Fruit fly (Drosophila melanogaster) whole organism, embryonic: ENCODE measurements around the gene cbt.

Experiments
- Aef1 ChIP-seq: fragments of 200-800 bp; sonication (Bioruptor generic); IDR thresholded peaks from 3 replicates; pipeline ENCODE4 v1.3.6; 2022; ENCODE audit warnings: missing biosample characterization, missing genetic modification characterization
- B-H1 ChIP-seq: fragments of 200-800 bp; sonication (Bioruptor generic); IDR thresholded peaks from 3 replicates; pipeline ENCODE4 v1.3.6; 2022; ENCODE audit warnings: missing biosample characterization, missing genetic modification characterization
- C15 ChIP-seq: fragments of 200-800 bp; sonication (Bioruptor generic); IDR thresholded peaks from 3 replicates; pipeline ENCODE4 v1.3.6; 2022; ENCODE audit warnings: missing biosample characterization, missing genetic modification characterization
- CG12769 ChIP-seq: fragments of 200-800 bp; sonication (Bioruptor generic); optimal IDR thresholded peaks from 2 replicates; lab custom pipeline; 2019; ENCODE audit warnings: missing biosample characterization, mild to moderate bottlenecking, missing genetic modification characterization, moderate library complexity
- CG13296 ChIP-seq: fragments of 200-800 bp; sonication (Bioruptor generic); optimal IDR thresholded peaks from 3 replicates; lab custom pipeline; 2018; ENCODE audit warnings: missing biosample characterization, mild to moderate bottlenecking, missing genetic modification characterization
- CG14050 ChIP-seq: fragments of 200-800 bp; sonication (Bioruptor generic); IDR thresholded peaks from 3 replicates; pipeline ENCODE4 v1.3.6; 2022; ENCODE audit warnings: missing biosample characterization, missing genetic modification characterization
- CG15479 ChIP-seq: fragments of 200-800 bp; sonication (Bioruptor generic); optimal IDR thresholded peaks from 3 replicates; lab custom pipeline; 2019; ENCODE audit warnings: missing biosample characterization, mild to moderate bottlenecking, missing genetic modification characterization, moderate library complexity
- CG15514 ChIP-seq: fragments of 200-800 bp; sonication (Bioruptor generic); optimal IDR thresholded peaks from 3 replicates; lab custom pipeline; 2017; ENCODE audit warnings: missing biosample characterization, missing genetic modification characterization, mild to moderate bottlenecking, moderate library complexity, missing genetic modification reagents
- CG16779 ChIP-seq: fragments of 200-800 bp; sonication (Bioruptor generic); IDR thresholded peaks from 2 replicates; pipeline ENCODE4 v1.3.6; 2022; ENCODE audit warnings: missing biosample characterization, missing genetic modification characterization
- CG17361 ChIP-seq: fragments of 200-800 bp; sonication (Bioruptor generic); IDR thresholded peaks from 3 replicates; pipeline ENCODE4 v1.3.6; 2022; ENCODE audit warnings: missing biosample characterization, missing genetic modification characterization
- CG17385 ChIP-seq: fragments of 200-800 bp; sonication (Bioruptor generic); optimal IDR thresholded peaks from 3 replicates; lab custom pipeline; 2018; ENCODE audit warnings: missing biosample characterization, mild to moderate bottlenecking, missing genetic modification characterization
- CG18619 ChIP-seq: fragments of 200-800 bp; sonication (Bioruptor generic); optimal IDR thresholded peaks from 3 replicates; lab custom pipeline; 2017; ENCODE audit warnings: missing biosample characterization, mild to moderate bottlenecking, missing genetic modification characterization
- CG2199 ChIP-seq: fragments of 200-800 bp; sonication (Bioruptor generic); IDR thresholded peaks from 3 replicates; pipeline ENCODE4 v1.3.6; 2022; ENCODE audit warnings: missing biosample characterization, missing genetic modification characterization
- CG2678 ChIP-seq: fragments of 200-800 bp; sonication (Bioruptor generic); optimal IDR thresholded peaks from 3 replicates; lab custom pipeline; 2019; ENCODE audit warnings: missing biosample characterization, mild to moderate bottlenecking, missing genetic modification characterization, moderate library complexity
- CG3065 ChIP-seq: fragments of 200-800 bp; sonication (Bioruptor generic); optimal IDR thresholded peaks from 2 replicates; lab custom pipeline; 2016; ENCODE audit warnings: missing biosample characterization, missing genetic modification characterization
- CG42726 ChIP-seq: fragments of 200-800 bp; sonication (Bioruptor generic); IDR thresholded peaks from 2 replicates; pipeline ENCODE4 v1.3.6; 2022; ENCODE audit warnings: missing biosample characterization, missing genetic modification characterization; ENCODE audit not compliant: partially characterized antibody
- CG4424 ChIP-seq: fragments of 200-800 bp; sonication (Bioruptor generic); optimal IDR thresholded peaks from 3 replicates; lab custom pipeline; 2016; ENCODE audit warnings: missing biosample characterization, missing genetic modification characterization
- CG5245 ChIP-seq: fragments of 200-800 bp; sonication (Bioruptor generic); optimal IDR thresholded peaks from 3 replicates; lab custom pipeline; 2016; ENCODE audit warnings: missing biosample characterization, missing genetic modification characterization
- CG5953 ChIP-seq: fragments of 200-800 bp; sonication (Bioruptor generic); IDR thresholded peaks from 2 replicates; pipeline ENCODE4 v1.3.6; 2022; ENCODE audit warnings: missing biosample characterization, missing genetic modification characterization
- CG6254 ChIP-seq: fragments of 200-800 bp; sonication (Bioruptor generic); optimal IDR thresholded peaks from 3 replicates; lab custom pipeline; 2017; ENCODE audit warnings: mild to moderate bottlenecking, missing biosample characterization, missing genetic modification reagents, missing genetic modification characterization
- CG6689 ChIP-seq: fragments of 200-800 bp; sonication (Bioruptor generic); IDR thresholded peaks from 2 replicates; pipeline ENCODE4 v1.3.6; 2022; ENCODE audit warnings: missing biosample characterization, missing genetic modification characterization
- CG7357 ChIP-seq: fragments of 200-800 bp; sonication (Bioruptor generic); IDR thresholded peaks from 3 replicates; pipeline ENCODE4 v1.3.6; 2022; ENCODE audit warnings: missing biosample characterization, missing genetic modification characterization
- CG7928 ChIP-seq: fragments of 200-800 bp; sonication (Bioruptor generic); optimal IDR thresholded peaks from 2 replicates; lab custom pipeline; 2017; ENCODE audit warnings: missing biosample characterization, mild to moderate bottlenecking, missing genetic modification characterization
- CG9215 ChIP-seq: fragments of 200-800 bp; sonication (Bioruptor generic); IDR thresholded peaks from 2 replicates; pipeline ENCODE4 v1.3.6; 2022; ENCODE audit warnings: missing biosample characterization, missing genetic modification characterization
- CG9437 ChIP-seq: fragments of 200-800 bp; sonication (Bioruptor generic); optimal IDR thresholded peaks from 2 replicates; lab custom pipeline; 2018; ENCODE audit warnings: missing biosample characterization, mild to moderate bottlenecking, missing genetic modification characterization
- CG9817 ChIP-seq: fragments of 200-800 bp; sonication (Bioruptor generic); optimal IDR thresholded peaks from 2 replicates; lab custom pipeline; 2018; ENCODE audit warnings: missing biosample characterization, mild to moderate bottlenecking, missing genetic modification characterization, moderate library complexity
- Chrac-16 ChIP-seq: fragments of 200-800 bp; sonication (Bioruptor generic); optimal IDR thresholded peaks from 3 replicates; lab custom pipeline; 2016; ENCODE audit warnings: missing biosample characterization, missing genetic modification characterization
- Ets97D ChIP-seq: fragments of 200-800 bp; sonication (Bioruptor generic); optimal IDR thresholded peaks from 3 replicates; lab custom pipeline; 2016; ENCODE audit warnings: missing biosample characterization, missing genetic modification characterization
- GATAe ChIP-seq: fragments of 200-800 bp; sonication (Bioruptor generic); conservative IDR thresholded peaks from 2 replicates; pipeline ENCODE4 v1.3.6; 2022; ENCODE audit warnings: missing biosample characterization, missing genetic modification characterization
- H2.0 ChIP-seq: fragments of 200-800 bp; sonication (Bioruptor generic); IDR thresholded peaks from 2 replicates; pipeline ENCODE4 v1.3.6; 2022; ENCODE audit warnings: missing biosample characterization, missing genetic modification characterization
- HHEX ChIP-seq: fragments of 200-800 bp; sonication (Bioruptor generic); optimal IDR thresholded peaks from 3 replicates; lab custom pipeline; 2017; ENCODE audit warnings: missing biosample characterization, mild to moderate bottlenecking, missing genetic modification characterization, missing genetic modification reagents
- NK7.1 ChIP-seq: fragments of 200-800 bp; sonication (Bioruptor generic); optimal IDR thresholded peaks from 3 replicates; lab custom pipeline; 2016; ENCODE audit warnings: missing biosample characterization, missing genetic modification characterization
- Ravus ChIP-seq: fragments of 200-800 bp; sonication (Bioruptor generic); IDR thresholded peaks from 2 replicates; pipeline ENCODE4 v1.3.6; 2022; ENCODE audit warnings: missing biosample characterization, missing genetic modification characterization
- Scr ChIP-seq: fragments of 200-800 bp; sonication (Bioruptor generic); IDR thresholded peaks from 2 replicates; pipeline ENCODE4 v1.3.6; 2022; ENCODE audit warnings: missing biosample characterization, missing genetic modification characterization; ENCODE audit not compliant: partially characterized antibody
- Vsx1 ChIP-seq: fragments of 200-800 bp; sonication (Bioruptor generic); optimal IDR thresholded peaks from 2 replicates; lab custom pipeline; 2017; ENCODE audit warnings: missing biosample characterization, mild to moderate bottlenecking, missing genetic modification characterization, missing genetic modification reagents
- bab2 ChIP-seq: fragments of 200-800 bp; sonication (Bioruptor generic); optimal IDR thresholded peaks from 2 replicates; lab custom pipeline; 2016; ENCODE audit warnings: missing biosample characterization, missing genetic modification characterization
- bigmax ChIP-seq: fragments of 200-800 bp; sonication (Bioruptor generic); optimal IDR thresholded peaks from 2 replicates; lab custom pipeline; 2018; ENCODE audit warnings: missing biosample characterization, mild to moderate bottlenecking, missing genetic modification characterization
- corto ChIP-seq: fragments of 200-800 bp; sonication (Bioruptor generic); optimal IDR thresholded peaks from 2 replicates; lab custom pipeline; 2016; ENCODE audit warnings: missing biosample characterization, mild to moderate bottlenecking, missing genetic modification characterization, moderate library complexity
- danr ChIP-seq: fragments of 200-800 bp; sonication (Bioruptor generic); IDR thresholded peaks from 2 replicates; pipeline ENCODE4 v1.3.6; 2022; ENCODE audit warnings: missing biosample characterization, missing genetic modification characterization
- dm ChIP-seq: fragments of 200-800 bp; sonication (Bioruptor generic); optimal IDR thresholded peaks from 3 replicates; lab custom pipeline; 2016; ENCODE audit warnings: missing biosample characterization, missing genetic modification characterization
- nerfin-1 ChIP-seq: fragments of 200-800 bp; sonication (Bioruptor generic); optimal IDR thresholded peaks from 3 replicates; lab custom pipeline; 2019; ENCODE audit warnings: missing biosample characterization, mild to moderate bottlenecking, missing genetic modification characterization, moderate library complexity
- nerfin-2 ChIP-seq: fragments of 200-800 bp; sonication (Bioruptor generic); IDR thresholded peaks from 2 replicates; pipeline ENCODE4 v1.3.6; 2022; ENCODE audit warnings: missing biosample characterization, missing genetic modification characterization; ENCODE audit not compliant: partially characterized antibody
- phol ChIP-seq: fragments of 200-800 bp; sonication (Bioruptor generic); optimal IDR thresholded peaks from 3 replicates; lab custom pipeline; 2018; ENCODE audit warnings: missing biosample characterization, mild to moderate bottlenecking, missing genetic modification characterization, moderate library complexity
- salm ChIP-seq: fragments of 200-800 bp; sonication (Bioruptor generic); optimal IDR thresholded peaks from 2 replicates; lab custom pipeline; 2018; ENCODE audit warnings: missing biosample characterization, mild to moderate bottlenecking, missing genetic modification characterization
- scrt ChIP-seq: fragments of 200-800 bp; sonication (Bioruptor generic); optimal IDR thresholded peaks from 2 replicates; lab custom pipeline; 2018; ENCODE audit warnings: missing biosample characterization, mild to moderate bottlenecking, missing genetic modification characterization, moderate library complexity
- sens ChIP-seq: fragments of 200-800 bp; sonication (Bioruptor generic); peaks from one replicate; lab custom pipeline; 2016; ENCODE audit warnings: missing biosample characterization, missing genetic modification characterization
- sens-2 ChIP-seq: fragments of 200-800 bp; sonication (Bioruptor generic); IDR thresholded peaks from 2 replicates; pipeline ENCODE4 v1.3.6; 2022; ENCODE audit warnings: missing biosample characterization, missing genetic modification characterization
- slp2 ChIP-seq: fragments of 200-800 bp; sonication (Bioruptor generic); optimal IDR thresholded peaks from 2 replicates; lab custom pipeline; 2016; ENCODE audit warnings: missing biosample characterization, missing genetic modification characterization
- trem ChIP-seq: fragments of 200-800 bp; optimal IDR thresholded peaks from 3 replicates; lab custom pipeline; 2019; ENCODE audit warnings: missing biosample characterization, mild to moderate bottlenecking, missing genetic modification characterization, moderate library complexity
- tup ChIP-seq: fragments of 200-800 bp; sonication (Bioruptor generic); optimal IDR thresholded peaks from 2 replicates; lab custom pipeline; 2016; ENCODE audit warnings: missing biosample characterization, mild to moderate bottlenecking, missing genetic modification characterization, moderate library complexity

The cbt gene

DNA sequence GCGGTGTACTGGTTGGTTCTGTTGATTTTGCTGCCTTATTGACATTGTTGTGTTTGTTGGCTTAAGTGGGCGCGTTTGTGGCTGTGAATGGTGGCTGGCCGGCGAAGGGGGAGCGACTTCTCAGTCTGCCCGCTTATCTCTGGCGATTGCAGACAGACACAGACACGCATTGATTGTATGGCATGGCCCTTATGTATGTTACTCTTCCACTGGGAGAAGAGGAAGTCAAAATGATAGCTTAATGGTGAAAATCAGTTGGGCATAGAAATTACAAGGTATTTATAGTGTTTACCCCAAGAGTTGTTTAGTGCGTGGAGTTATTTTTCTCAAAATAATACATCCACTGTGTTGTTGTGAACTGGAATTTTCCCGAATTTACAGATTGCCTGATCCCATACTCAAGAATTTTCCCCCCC lies 6.3 kb upstream of the cbt start (continued):
- TF ChIP-seq H2.0 (peak; percentile 49), Ets97D (GFP tag; lab: Kevin White, UChicago) (peak; percentile 63), bab2 (GFP tag; lab: Kevin White, UChicago) (peak; percentile 96), HHEX (GFP tag; lab: Kevin White, UChicago) (peak; percentile 93), NK7.1 (GFP tag; lab: Kevin White, UChicago) (peak; percentile 91), phol (no peak), GATAe (GFP tag; lab: Robert Waterston, UW) (peak; percentile 65), Chrac-16 (peak; percentile 21), CG3065 (peak; percentile 86), sens-2 (GFP tag; lab: Robert Waterston, UW) (peak; percentile 55), CG9817 (tag; lab: Kevin White, UChicago) (peak; percentile 52), Ravus (no peak), CG6689 (peak; percentile 79), scrt (GFP tag; lab: Kevin White, UChicago) (peak; percentile 86), B-H1 (GFP tag; lab: Robert Waterston, UW) (peak; percentile 64; the same call in 2 of the 3 replicates), CG7928 (GFP tag; lab: Kevin White, UChicago) (peak; percentile 60), corto (GFP tag; lab: Kevin White, UChicago) (peak; percentile 28), slp2 (GFP tag; lab: Kevin White, UChicago) (peak; percentile 74), CG17361 (peak; percentile 70; the same call in 2 of the 3 replicates), CG42726 (no peak), CG12769 (tag; lab: Kevin White, UChicago) (peak; percentile 84), CG14050 (peak; percentile 80), CG4424 (GFP tag; lab: Kevin White, UChicago) (peak; percentile 81), CG6254 (GFP tag; lab: Kevin White, UChicago) (peak; percentile 81), C15 (peak; percentile 49; the same call in 1 of the 3 replicates), CG5245 (GFP tag; lab: Kevin White, UChicago) (peak; percentile 80), CG15514 (GFP tag; lab: Kevin White, UChicago) (peak; percentile 84), CG13296 (GFP tag; lab: Kevin White, UChicago) (peak; percentile 93), CG7357 (GFP tag; lab: Robert Waterston, UW) (no peak; the same call in 1 of the 3 replicates), nerfin-1 (peak; percentile 78), Vsx1 (GFP tag; lab: Kevin White, UChicago) (peak; percentile 96), CG17385 (peak; percentile 91), danr (GFP tag; lab: Robert Waterston, UW) (peak; percentile 53), tup (peak; percentile 93), CG5953 (GFP tag; lab: Robert Waterston, UW) (peak; percentile 90), trem (peak; percentile 35), CG2199 (no peak), salm (tag; lab: Kevin White, UChicago) (peak; percentile 79), CG2678 (tag; lab: Kevin White, UChicago) (peak; percentile 86), dm (GFP tag; lab: Kevin White, UChicago) (peak; percentile 73), sens (GFP tag; lab: Kevin White, UChicago) (peak; percentile 98), CG15479 (GFP tag; lab: Kevin White, UChicago) (peak; percentile 61), CG9437 (GFP tag; lab: Kevin White, UChicago) (peak; percentile 55), Scr (GFP tag; lab: Robert Waterston, UW) (no peak), CG18619 (peak; percentile 93), nerfin-2 (GFP tag; lab: Robert Waterston, UW) (no peak), Aef1 (GFP tag; lab: Robert Waterston, UW) (peak; percentile 60; the same call in 2 of the 3 replicates), bigmax (peak; percentile 67), CG9215 (GFP tag; lab: Robert Waterston, UW) (peak; percentile 45; the same call in 1 of the 2 replicates), CG16779 (GFP tag; lab: Robert Waterston, UW) (peak; percentile 82)
